Worm (Caenorhabditis elegans): ENCODE data around the gene lfi-1.

DNA sequence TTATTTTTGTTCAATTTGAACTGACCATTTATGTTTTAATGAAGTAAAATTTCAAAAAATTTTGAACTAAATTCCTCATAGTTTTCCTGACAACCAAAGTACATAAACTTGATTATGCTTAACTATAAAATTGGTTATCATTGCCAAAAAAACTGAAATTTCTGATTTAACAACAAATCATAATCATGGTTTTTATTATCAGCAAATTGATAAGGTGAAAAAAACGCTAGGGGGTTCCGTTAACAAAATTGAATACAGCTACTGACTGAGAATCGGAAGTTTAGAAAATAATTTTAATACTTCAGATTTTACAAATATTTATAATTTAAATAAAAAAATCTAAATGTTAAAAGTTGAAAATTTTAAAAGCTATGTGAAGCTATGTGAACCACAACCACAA, 30.3 kb downstream of the lfi-1 start:
- TF ChIP-seq jun-1 (tag; optimal IDR thresholded peaks at IDR 0.05) (no peak), tag-97 (GFP tag; IDR thresholded peaks at IDR 0.05) (no peak), lin-39 (tag; optimal IDR thresholded peaks at IDR 0.05) (no peak), rbr-2 (tag; optimal IDR thresholded peaks at IDR 0.05) (no peak), aly-2 (tag; optimal IDR thresholded peaks at IDR 0.05) (no peak), pha-4 (GFP tag; IDR thresholded peaks at IDR 0.05) (no peak), pha-4 (tag; optimal IDR thresholded peaks at IDR 0.05) (no peak), ama-1 (optimal IDR thresholded peaks at IDR 0.05) (no peak), unc-130 (GFP tag; optimal IDR thresholded peaks at IDR 0.05) (no peak)

Data from whole organism, L4 larva.